Fruit fly (Drosophila melanogaster) whole organism, prepupa: ENCODE data around the gene TBC1D23.

Source experiments
- Blimp-1 ChIP-seq: fragments of 200-800 bp; sonication (Bioruptor generic); optimal IDR thresholded peaks from 3 replicates; lab custom pipeline; 2017; ENCODE audit warnings: missing biosample characterization, missing genetic modification characterization, mild to moderate bottlenecking, moderate library complexity, missing genetic modification reagents
- CG11294 ChIP-seq: fragments of 200-800 bp; sonication (Bioruptor generic); IDR thresholded peaks from 2 replicates; pipeline ENCODE4 v1.3.6; 2022; ENCODE audit warnings: missing biosample characterization, missing genetic modification characterization
- CG11762 ChIP-seq: fragments of 200-800 bp; sonication (Bioruptor generic); optimal IDR thresholded peaks from 3 replicates; lab custom pipeline; 2016; ENCODE audit warnings: missing biosample characterization, missing genetic modification characterization; ENCODE audit not compliant: insufficient read depth
- CG11902 ChIP-seq: fragments of 200-800 bp; sonication (Bioruptor generic); optimal IDR thresholded peaks from 3 replicates; lab custom pipeline; 2016; ENCODE audit warnings: missing biosample characterization, missing genetic modification characterization
- CG15336 ChIP-seq: fragments of 200-800 bp; sonication (Bioruptor generic); IDR thresholded peaks from 2 replicates; pipeline ENCODE4 v1.3.6; 2022; ENCODE audit warnings: missing biosample characterization, missing genetic modification characterization
- CG1621 ChIP-seq: fragments of 200-800 bp; sonication (Bioruptor generic); optimal IDR thresholded peaks from 3 replicates; lab custom pipeline; 2018; ENCODE audit warnings: missing biosample characterization, mild to moderate bottlenecking, missing genetic modification characterization
- CG16779 ChIP-seq: fragments of 200-800 bp; sonication (Bioruptor generic); optimal IDR thresholded peaks from 3 replicates; lab custom pipeline; 2017; ENCODE audit warnings: missing biosample characterization, mild to moderate bottlenecking, missing genetic modification characterization
- CG3032 ChIP-seq: fragments of 200-800 bp; optimal IDR thresholded peaks from 2 replicates; lab custom pipeline; 2019; ENCODE audit warnings: missing biosample characterization, mild to moderate bottlenecking, missing genetic modification characterization, moderate library complexity
- CG31627 ChIP-seq: fragments of 200-800 bp; sonication (Bioruptor generic); optimal IDR thresholded peaks from 3 replicates; lab custom pipeline; 2016; ENCODE audit warnings: missing biosample characterization, missing genetic modification characterization
- CG34406 ChIP-seq: fragments of 200-800 bp; sonication (Bioruptor generic); optimal IDR thresholded peaks from 3 replicates; lab custom pipeline; 2016; ENCODE audit warnings: missing biosample characterization, missing genetic modification characterization
- CG4318 ChIP-seq: fragments of 200-800 bp; sonication (Bioruptor generic); optimal IDR thresholded peaks from 3 replicates; lab custom pipeline; 2017; ENCODE audit warnings: missing biosample characterization, mild to moderate bottlenecking, missing genetic modification characterization
- CG6854 ChIP-seq: fragments of 200-800 bp; sonication (Bioruptor generic); optimal IDR thresholded peaks from 2 replicates; lab custom pipeline; 2017; ENCODE audit warnings: missing biosample characterization, mild to moderate bottlenecking, missing genetic modification characterization
- CG7368 ChIP-seq: fragments of 200-800 bp; sonication (Bioruptor generic); optimal IDR thresholded peaks from 3 replicates; lab custom pipeline; 2016; ENCODE audit warnings: missing biosample characterization, missing genetic modification characterization
- CG8119 ChIP-seq: fragments of 200-800 bp; sonication (Bioruptor generic); IDR thresholded peaks from 3 replicates; pipeline ENCODE4 v1.3.6; 2022; ENCODE audit warnings: missing biosample characterization, missing genetic modification characterization
- CG8319 ChIP-seq: fragments of 200-800 bp; sonication (Bioruptor generic); optimal IDR thresholded peaks from 3 replicates; lab custom pipeline; 2016; ENCODE audit warnings: missing biosample characterization, missing genetic modification characterization
- CG9139 ChIP-seq: fragments of 200-800 bp; sonication (Bioruptor generic); optimal IDR thresholded peaks from 3 replicates; lab custom pipeline; 2017; ENCODE audit warnings: missing biosample characterization, mild to moderate bottlenecking, missing genetic modification characterization
- Eip78C ChIP-seq: fragments of 200-800 bp; sonication (Bioruptor generic); peaks from one replicate; lab custom pipeline; 2016; ENCODE audit warnings: missing biosample characterization, missing genetic modification characterization
- Eip93F ChIP-seq: fragments of 200-800 bp; sonication (Bioruptor generic); optimal IDR thresholded peaks from 2 replicates; lab custom pipeline; 2016; ENCODE audit warnings: missing biosample characterization, mild to moderate bottlenecking, missing genetic modification characterization
- Hr38 ChIP-seq: sonication (Bioruptor generic); optimal IDR thresholded peaks from 2 replicates; lab custom pipeline; 2016; ENCODE audit warnings: missing biosample characterization, missing genetic modification characterization
- Hr39 ChIP-seq: fragments of 200-800 bp; sonication (Bioruptor generic); optimal IDR thresholded peaks from 2 replicates; lab custom pipeline; 2016; ENCODE audit warnings: missing biosample characterization, missing genetic modification characterization
- Lpt ChIP-seq: fragments of 200-800 bp; sonication (Bioruptor generic); optimal IDR thresholded peaks from 3 replicates; lab custom pipeline; 2016; ENCODE audit warnings: missing biosample characterization, missing genetic modification characterization
- Met ChIP-seq: fragments of 200-800 bp; sonication (Bioruptor generic); optimal IDR thresholded peaks from 3 replicates; lab custom pipeline; 2016; ENCODE audit warnings: missing biosample characterization, missing genetic modification characterization
- Smox ChIP-seq: fragments of 200-800 bp; sonication (Bioruptor generic); optimal IDR thresholded peaks from 3 replicates; lab custom pipeline; 2016; ENCODE audit warnings: missing biosample characterization, missing genetic modification characterization
- Sox14 ChIP-seq: fragments of 200-800 bp; sonication (Bioruptor generic); optimal IDR thresholded peaks from 3 replicates; lab custom pipeline; 2016; ENCODE audit warnings: missing biosample characterization, missing genetic modification characterization
- Sox15 ChIP-seq: fragments of 200-800 bp; sonication (Bioruptor generic); optimal IDR thresholded peaks from 3 replicates; lab custom pipeline; 2016; ENCODE audit warnings: missing biosample characterization, missing genetic modification characterization
- achi ChIP-seq: fragments of 200-800 bp; sonication (Bioruptor generic); optimal IDR thresholded peaks from 3 replicates; lab custom pipeline; 2016; ENCODE audit warnings: missing biosample characterization, missing genetic modification characterization
- acj6 ChIP-seq: fragments of 200-800 bp; sonication (Bioruptor generic); optimal IDR thresholded peaks from 3 replicates; lab custom pipeline; 2016; ENCODE audit warnings: missing biosample characterization, missing genetic modification characterization
- cyc ChIP-seq: fragments of 200-800 bp; sonication (Bioruptor generic); optimal IDR thresholded peaks from 3 replicates; lab custom pipeline; 2016; ENCODE audit warnings: missing biosample characterization, missing genetic modification characterization
- dsx ChIP-seq: fragments of 200-800 bp; optimal IDR thresholded peaks from 3 replicates; lab custom pipeline; 2019; ENCODE audit warnings: missing biosample characterization, mild to moderate bottlenecking, missing genetic modification characterization, moderate library complexity; ENCODE audit not compliant: poor library complexity, severe bottlenecking
- esn ChIP-seq: fragments of 200-800 bp; sonication (Bioruptor generic); optimal IDR thresholded peaks from 2 replicates; lab custom pipeline; 2016; ENCODE audit warnings: missing biosample characterization, mild to moderate bottlenecking, missing genetic modification characterization, moderate library complexity
- fd59A ChIP-seq: fragments of 200-800 bp; sonication (Bioruptor generic); optimal IDR thresholded peaks from 2 replicates; lab custom pipeline; 2017; ENCODE audit warnings: missing biosample characterization, mild to moderate bottlenecking, missing genetic modification characterization, missing genetic modification reagents
- fkh ChIP-seq: fragments of 200-800 bp; sonication (Bioruptor generic); optimal IDR thresholded peaks from 3 replicates; lab custom pipeline; 2017; ENCODE audit warnings: missing biosample characterization, mild to moderate bottlenecking, missing genetic modification characterization, moderate library complexity
- lz ChIP-seq: fragments of 200-800 bp; sonication (Bioruptor generic); optimal IDR thresholded peaks from 3 replicates; lab custom pipeline; 2016; ENCODE audit warnings: missing biosample characterization, missing genetic modification characterization
- net ChIP-seq: fragments of 200-800 bp; sonication (Bioruptor generic); optimal IDR thresholded peaks from 3 replicates; lab custom pipeline; 2016; ENCODE audit warnings: missing biosample characterization, missing genetic modification characterization
- pdm3 ChIP-seq: fragments of 200-800 bp; sonication (Bioruptor generic); optimal IDR thresholded peaks from 3 replicates; lab custom pipeline; 2016; ENCODE audit warnings: missing biosample characterization, missing genetic modification characterization
- salr ChIP-seq, 2 experiments: fragments of 200-800 bp; sonication (Bioruptor generic); optimal IDR thresholded peaks; 3 replicates each; lab custom pipeline; 2016 to 2018; ENCODE audit warnings: missing biosample characterization in 2 of 2, missing genetic modification characterization in 2 of 2, mild to moderate bottlenecking in 1 of 2
- spab ChIP-seq: fragments of 200-800 bp; sonication (Bioruptor generic); optimal IDR thresholded peaks from 2 replicates; lab custom pipeline; 2017; ENCODE audit warnings: missing biosample characterization, mild to moderate bottlenecking, missing genetic modification characterization, missing genetic modification reagents
- topi ChIP-seq: fragments of 200-800 bp; sonication (Bioruptor generic); optimal IDR thresholded peaks from 3 replicates; lab custom pipeline; 2016; ENCODE audit warnings: missing biosample characterization, missing genetic modification characterization
- vri ChIP-seq: fragments of 200-800 bp; sonication (Bioruptor generic); optimal IDR thresholded peaks from 3 replicates; lab custom pipeline; 2016; ENCODE audit warnings: missing biosample characterization, mild to moderate bottlenecking, missing genetic modification characterization

The TBC1D23 gene

dm6 chr2L:1144371-1145360 lies 15.6 kb downstream of the TBC1D23 start (continued):
- peak; percentile 91 for TF ChIP-seq lz (GFP tag; lab: Kevin White, UChicago)
- TF ChIP-seq salr (GFP tag; optimal IDR thresholded peaks at IDR 0.05; lab: Kevin White, UChicago): peak in 1 of 2 experiments; percentile 2
- TF ChIP-seq fkh (GFP tag; lab: Kevin White, UChicago): no peak
- TF ChIP-seq CG6854 (GFP tag; lab: Kevin White, UChicago): peak; percentile 53
- TF ChIP-seq net (GFP tag; lab: Kevin White, UChicago): peak; percentile 55
- TF ChIP-seq fd59A (GFP tag; lab: Kevin White, UChicago): peak; percentile 45
- peak; percentile 49 for TF ChIP-seq Sox15 (GFP tag; lab: Kevin White, UChicago)
- TF ChIP-seq Met (GFP tag; lab: Kevin White, UChicago): peak; percentile 92
- peak; percentile 74 for TF ChIP-seq CG34406 (GFP tag; lab: Kevin White, UChicago)
- peak; percentile 74 for TF ChIP-seq achi (GFP tag; lab: Kevin White, UChicago)
- peak; percentile 94 for TF ChIP-seq esn (GFP tag; lab: Kevin White, UChicago)
- peak; percentile 60 for TF ChIP-seq CG7368 (GFP tag; lab: Kevin White, UChicago)
- peak; percentile 58 for TF ChIP-seq CG8319 (GFP tag; lab: Kevin White, UChicago)
- TF ChIP-seq Hr39 (GFP tag; lab: Kevin White, UChicago): peak; percentile 94
- TF ChIP-seq CG9139: no peak
- no peak for TF ChIP-seq CG16779 (tag; lab: Kevin White, UChicago)
- TF ChIP-seq Lpt (GFP tag; lab: Kevin White, UChicago): peak; percentile 13
- TF ChIP-seq Blimp-1 (GFP tag; lab: Kevin White, UChicago): peak; percentile 84
- TF ChIP-seq cyc: peak; percentile 91
- peak; percentile 64 for TF ChIP-seq CG8119 (GFP tag; lab: Robert Waterston, UW)
- TF ChIP-seq CG4318 (GFP tag; lab: Kevin White, UChicago): no peak
- peak; percentile 87 for TF ChIP-seq Sox14 (GFP tag; lab: Kevin White, UChicago)
- peak; percentile 45 for TF ChIP-seq spab
- TF ChIP-seq CG15336 (GFP tag; lab: Robert Waterston, UW): peak; percentile 61
- TF ChIP-seq topi (GFP tag; lab: Kevin White, UChicago): peak; percentile 91
- peak; percentile 70 for TF ChIP-seq dsx (GFP tag; lab: Kevin White, UChicago)
- TF ChIP-seq Eip78C: peak; percentile 93
- TF ChIP-seq CG31627 (GFP tag; lab: Kevin White, UChicago): peak; percentile 93
- peak; percentile 83 for TF ChIP-seq pdm3 (GFP tag; lab: Kevin White, UChicago)
- TF ChIP-seq Eip93F (GFP tag; lab: Kevin White, UChicago): peak; percentile 93
- peak; percentile 89 for TF ChIP-seq Smox (GFP tag; lab: Kevin White, UChicago)
- peak; percentile 69 for TF ChIP-seq CG3032 (tag; lab: Kevin White, UChicago)
- TF ChIP-seq vri (GFP tag; lab: Kevin White, UChicago): peak; percentile 99
- peak; percentile 52 for TF ChIP-seq CG1621 (tag; lab: Kevin White, UChicago)
- TF ChIP-seq acj6: peak; percentile 79
- TF ChIP-seq Hr38 (GFP tag; lab: Kevin White, UChicago): no peak
- TF ChIP-seq CG11294 (GFP tag; lab: Robert Waterston, UW): peak; percentile 32; the same call in 1 of the 2 replicates
- peak; percentile 65 for TF ChIP-seq CG11902 (GFP tag; lab: Kevin White, UChicago)
- peak; percentile 49 for TF ChIP-seq CG11762 (GFP tag; lab: Kevin White, UChicago)
